Fruit fly (Drosophila melanogaster) whole organism, embryonic: Measurements from ENCODE around the gene Targ2.

Experiments
- Asciz ChIP-seq: fragments of 200-800 bp; sonication (Bioruptor generic); optimal IDR thresholded peaks from 2 replicates; lab custom pipeline; 2017; ENCODE audit warnings: missing biosample characterization, mild to moderate bottlenecking, missing genetic modification characterization, missing genetic modification reagents
- Atf3 ChIP-seq: fragments of 200-800 bp; sonication (Bioruptor generic); optimal IDR thresholded peaks from 3 replicates; lab custom pipeline; 2016; ENCODE audit warnings: missing biosample characterization, missing genetic modification characterization
- Blimp-1 ChIP-seq: fragments of 200-800 bp; sonication (Bioruptor generic); optimal IDR thresholded peaks from 3 replicates; lab custom pipeline; 2018; ENCODE audit warnings: missing biosample characterization, missing genetic modification characterization, mild to moderate bottlenecking, moderate library complexity, missing genetic modification reagents
- CG10565 ChIP-seq: fragments of 200-800 bp; sonication (Bioruptor generic); optimal IDR thresholded peaks from 3 replicates; lab custom pipeline; 2016; ENCODE audit warnings: missing biosample characterization, mild to moderate bottlenecking, missing genetic modification characterization
- CG12236 ChIP-seq: fragments of 200-800 bp; sonication (Bioruptor generic); optimal IDR thresholded peaks from 2 replicates; lab custom pipeline; 2016; ENCODE audit warnings: missing biosample characterization, missing genetic modification characterization
- CG1233 ChIP-seq: fragments of 200-800 bp; sonication (Bioruptor generic); optimal IDR thresholded peaks from 4 replicates; lab custom pipeline; 2018; ENCODE audit warnings: missing biosample characterization, mild to moderate bottlenecking, missing genetic modification characterization
- CG12391 ChIP-seq: fragments of 200-800 bp; sonication (Bioruptor generic); optimal IDR thresholded peaks from 3 replicates; lab custom pipeline; 2018; ENCODE audit warnings: missing biosample characterization, mild to moderate bottlenecking, missing genetic modification characterization, moderate library complexity
- CG12769 ChIP-seq: fragments of 200-800 bp; sonication (Bioruptor generic); optimal IDR thresholded peaks from 2 replicates; lab custom pipeline; 2019; ENCODE audit warnings: missing biosample characterization, mild to moderate bottlenecking, missing genetic modification characterization, moderate library complexity
- CG13424 ChIP-seq: fragments of 200-800 bp; sonication (Bioruptor generic); optimal IDR thresholded peaks from 2 replicates; lab custom pipeline; 2019; ENCODE audit warnings: missing biosample characterization, mild to moderate bottlenecking, missing genetic modification characterization, moderate library complexity
- CG14667 ChIP-seq: fragments of 200-800 bp; sonication (Bioruptor generic); IDR thresholded peaks from 2 replicates; pipeline ENCODE4 v1.3.6; 2022; ENCODE audit warnings: missing biosample characterization, missing genetic modification characterization
- CG15073 ChIP-seq: fragments of 200-800 bp; sonication (Bioruptor generic); optimal IDR thresholded peaks from 2 replicates; lab custom pipeline; 2016; ENCODE audit warnings: missing biosample characterization, missing genetic modification characterization
- CG17359 ChIP-seq: fragments of 200-800 bp; sonication (Bioruptor generic); optimal IDR thresholded peaks from 3 replicates; lab custom pipeline; 2018; ENCODE audit warnings: missing biosample characterization, mild to moderate bottlenecking, missing genetic modification characterization, moderate library complexity
- CG17802 ChIP-seq: fragments of 200-800 bp; sonication (Bioruptor generic); optimal IDR thresholded peaks from 2 replicates; lab custom pipeline; 2018; ENCODE audit warnings: missing biosample characterization, mild to moderate bottlenecking, missing genetic modification characterization, moderate library complexity
- CG18619 ChIP-seq: fragments of 200-800 bp; sonication (Bioruptor generic); optimal IDR thresholded peaks from 3 replicates; lab custom pipeline; 2017; ENCODE audit warnings: missing biosample characterization, mild to moderate bottlenecking, missing genetic modification characterization
- CG2116 ChIP-seq: fragments of 200-800 bp; sonication (Bioruptor generic); optimal IDR thresholded peaks from 3 replicates; lab custom pipeline; 2018; ENCODE audit warnings: missing biosample characterization, mild to moderate bottlenecking, missing genetic modification characterization
- CG2120 ChIP-seq: fragments of 200-800 bp; sonication (Bioruptor generic); optimal IDR thresholded peaks from 3 replicates; lab custom pipeline; 2016; ENCODE audit warnings: missing biosample characterization, missing genetic modification characterization
- CG2202 ChIP-seq: fragments of 200-800 bp; sonication (Bioruptor generic); optimal IDR thresholded peaks from 2 replicates; lab custom pipeline; 2018; ENCODE audit warnings: missing biosample characterization, mild to moderate bottlenecking, missing genetic modification characterization
- CG30403 ChIP-seq: fragments of 200-800 bp; sonication (Bioruptor generic); optimal IDR thresholded peaks from 3 replicates; lab custom pipeline; 2016; ENCODE audit warnings: missing biosample characterization, missing genetic modification characterization
- CG31224 ChIP-seq: fragments of 200-800 bp; sonication (Bioruptor generic); IDR thresholded peaks from 2 replicates; pipeline ENCODE4 v1.3.6; 2022; ENCODE audit warnings: missing biosample characterization, missing genetic modification characterization
- CG32532 ChIP-seq: fragments of 200-800 bp; sonication (Bioruptor generic); IDR thresholded peaks from 2 replicates; pipeline ENCODE4 v1.3.6; 2022; ENCODE audit warnings: missing biosample characterization, missing genetic modification characterization
- CG6813 ChIP-seq: fragments of 200-800 bp; sonication (Bioruptor generic); optimal IDR thresholded peaks from 2 replicates; lab custom pipeline; 2017; ENCODE audit warnings: missing biosample characterization, missing genetic modification characterization, mild to moderate bottlenecking, moderate library complexity, missing genetic modification reagents
- CG7556 ChIP-seq: fragments of 200-800 bp; sonication (Bioruptor generic); optimal IDR thresholded peaks from 2 replicates; lab custom pipeline; 2017; ENCODE audit warnings: missing biosample characterization, mild to moderate bottlenecking, missing genetic modification characterization
- CG7963 ChIP-seq: fragments of 200-800 bp; sonication (Bioruptor generic); IDR thresholded peaks from 3 replicates; pipeline ENCODE4 v1.3.6; 2022; ENCODE audit warnings: missing biosample characterization, missing genetic modification characterization; ENCODE audit not compliant: partially characterized antibody
- CHES-1-like ChIP-seq: fragments of 200-800 bp; sonication (Bioruptor generic); optimal IDR thresholded peaks from 2 replicates; lab custom pipeline; 2016; ENCODE audit warnings: missing biosample characterization, missing genetic modification characterization
- Dip2 ChIP-seq: fragments of 200-800 bp; sonication (Bioruptor generic); IDR thresholded peaks from 2 replicates; pipeline ENCODE4 v1.3.6; 2022; ENCODE audit warnings: missing biosample characterization, missing genetic modification characterization
- E2f1 ChIP-seq: fragments of 200-800 bp; sonication (Bioruptor generic); IDR thresholded peaks from 2 replicates; pipeline ENCODE4 v1.3.6; 2022; ENCODE audit warnings: missing biosample characterization, missing genetic modification characterization
- Ets65A ChIP-seq: fragments of 200-800 bp; sonication (Bioruptor generic); peaks from one replicate; lab custom pipeline; 2016; ENCODE audit warnings: missing biosample characterization, missing genetic modification characterization
- Gsc ChIP-seq: fragments of 200-800 bp; sonication (Bioruptor generic); IDR thresholded peaks from 2 replicates; pipeline ENCODE4 v1.3.6; 2022; ENCODE audit warnings: missing biosample characterization, missing genetic modification characterization
- HHEX ChIP-seq: fragments of 200-800 bp; sonication (Bioruptor generic); optimal IDR thresholded peaks from 3 replicates; lab custom pipeline; 2017; ENCODE audit warnings: missing biosample characterization, mild to moderate bottlenecking, missing genetic modification characterization, missing genetic modification reagents
- HLH3B ChIP-seq: fragments of 200-800 bp; sonication (Bioruptor generic); IDR thresholded peaks from 2 replicates; pipeline ENCODE4 v1.3.6; 2022; ENCODE audit warnings: missing biosample characterization, missing genetic modification characterization
- Mrtf ChIP-seq: fragments of 200-800 bp; sonication (Bioruptor generic); IDR thresholded peaks from 3 replicates; pipeline ENCODE4 v1.3.6; 2022; ENCODE audit warnings: missing biosample characterization, missing genetic modification characterization
- NC2β ChIP-seq: fragments of 200-800 bp; sonication (Bioruptor generic); optimal IDR thresholded peaks from 2 replicates; lab custom pipeline; 2016; ENCODE audit warnings: missing biosample characterization, missing genetic modification characterization
- Nf-YA ChIP-seq: fragments of 200-800 bp; sonication (Bioruptor generic); IDR thresholded peaks from 2 replicates; pipeline ENCODE4 v1.3.6; 2022; ENCODE audit warnings: missing biosample characterization, missing genetic modification characterization
- aop ChIP-seq: fragments of 200-800 bp; sonication (Bioruptor generic); IDR thresholded peaks from 2 replicates; pipeline ENCODE4 v1.3.6; 2022; ENCODE audit warnings: missing biosample characterization, missing genetic modification characterization
- ato ChIP-seq: fragments of 200-800 bp; sonication (Bioruptor generic); IDR thresholded peaks from 2 replicates; pipeline ENCODE4 v1.3.6; 2022; ENCODE audit warnings: missing biosample characterization, missing genetic modification characterization; ENCODE audit not compliant: partially characterized antibody
- ci ChIP-seq: fragments of 200-800 bp; sonication (Bioruptor generic); IDR thresholded peaks from 3 replicates; pipeline ENCODE4 v1.3.6; 2022; ENCODE audit warnings: missing biosample characterization, missing genetic modification characterization
- disco-r ChIP-seq: fragments of 200-800 bp; sonication (Bioruptor generic); optimal IDR thresholded peaks from 2 replicates; lab custom pipeline; 2016; ENCODE audit warnings: missing biosample characterization, missing genetic modification characterization
- dm ChIP-seq: fragments of 200-800 bp; sonication (Bioruptor generic); optimal IDR thresholded peaks from 3 replicates; lab custom pipeline; 2016; ENCODE audit warnings: missing biosample characterization, missing genetic modification characterization
- fd3F ChIP-seq: fragments of 200-800 bp; sonication (Bioruptor generic); optimal IDR thresholded peaks from 2 replicates; lab custom pipeline; 2018; ENCODE audit warnings: missing biosample characterization, mild to moderate bottlenecking, missing genetic modification characterization, moderate library complexity
- fu2 ChIP-seq: fragments of 200-800 bp; sonication (Bioruptor generic); optimal IDR thresholded peaks from 2 replicates; lab custom pipeline; 2016; ENCODE audit warnings: missing biosample characterization, missing genetic modification characterization
- gce ChIP-seq: fragments of 200-800 bp; sonication (Bioruptor generic); IDR thresholded peaks from 3 replicates; pipeline ENCODE4 v1.3.6; 2022; ENCODE audit warnings: missing biosample characterization, missing genetic modification characterization
- gro ChIP-seq: fragments of 200-800 bp; sonication (Bioruptor generic); optimal IDR thresholded peaks from 2 replicates; lab custom pipeline; 2016; ENCODE audit warnings: missing biosample characterization, missing genetic modification characterization
- hth ChIP-seq: fragments of >200 bp; optimal IDR thresholded peaks from 2 replicates; lab custom pipeline; 2017; ENCODE audit warnings: inconsistent platforms
- lilli ChIP-seq: fragments of 200-800 bp; sonication (Bioruptor generic); optimal IDR thresholded peaks from 3 replicates; lab custom pipeline; 2016; ENCODE audit warnings: missing biosample characterization, missing genetic modification characterization
- sd ChIP-seq: fragments of 200-800 bp; sonication (Bioruptor generic); optimal IDR thresholded peaks from 3 replicates; lab custom pipeline; 2018; ENCODE audit warnings: missing biosample characterization, mild to moderate bottlenecking, missing genetic modification characterization, moderate library complexity
- slou ChIP-seq: fragments of 200-800 bp; sonication (Bioruptor generic); optimal IDR thresholded peaks from 3 replicates; lab custom pipeline; 2016; ENCODE audit warnings: missing biosample characterization, missing genetic modification characterization
- sob ChIP-seq: fragments of 200-800 bp; sonication (Bioruptor generic); IDR thresholded peaks from 2 replicates; pipeline ENCODE4 v1.3.6; 2022; ENCODE audit warnings: missing biosample characterization, missing genetic modification characterization
- sug ChIP-seq: fragments of 200-800 bp; optimal IDR thresholded peaks from 2 replicates; lab custom pipeline; 2019; ENCODE audit warnings: missing biosample characterization, mild to moderate bottlenecking, missing genetic modification characterization, moderate library complexity
- unc-4 ChIP-seq: fragments of 200-800 bp; sonication (Bioruptor generic); IDR thresholded peaks from 2 replicates; pipeline ENCODE4 v1.3.6; 2022; ENCODE audit warnings: missing biosample characterization, missing genetic modification characterization; ENCODE audit not compliant: partially characterized antibody

The Targ2 gene

DNA sequence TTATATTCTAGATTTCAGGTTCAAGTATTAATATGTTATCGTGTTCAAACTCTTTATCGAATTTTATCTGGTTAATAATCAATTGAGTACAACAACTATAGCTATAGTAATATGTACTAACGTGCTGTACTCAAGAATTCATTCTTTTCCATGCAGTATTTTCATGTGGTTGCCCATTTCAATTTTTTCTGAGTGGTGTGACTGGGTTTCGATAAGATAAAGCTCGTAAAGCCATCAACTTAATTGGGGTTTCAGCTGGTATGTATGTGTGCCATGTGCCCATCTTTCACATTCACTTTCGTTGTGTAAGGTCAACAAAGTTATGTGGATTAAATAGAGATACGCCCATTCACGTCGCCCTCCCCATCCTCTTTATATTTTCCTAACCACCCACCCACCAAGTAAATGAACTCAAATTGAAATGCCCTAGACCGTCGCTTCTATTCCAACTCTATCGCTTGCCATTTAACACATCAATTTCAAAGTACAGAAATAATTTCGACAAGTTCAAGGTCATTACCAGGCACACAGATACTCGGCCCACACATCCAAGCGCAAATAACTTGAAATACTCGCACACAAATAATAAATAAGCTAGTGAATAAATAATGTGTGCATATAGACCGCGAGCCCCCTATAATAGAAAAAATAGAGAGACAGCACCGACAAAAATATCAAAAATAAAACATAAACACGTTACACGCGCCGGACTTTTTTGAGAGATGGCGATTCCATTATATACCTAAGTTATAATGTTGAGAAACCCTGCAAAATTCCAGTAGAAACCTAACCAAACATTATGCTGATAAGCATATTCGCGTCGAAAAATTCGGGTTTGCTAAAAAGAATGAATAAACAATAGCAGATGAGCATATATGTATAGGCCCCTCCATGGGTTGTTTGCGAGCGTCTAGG, 1.8 kb upstream of the Targ2 start (continued):
- TF ChIP-seq fd3F, result peak; percentile 5
- TF ChIP-seq gro (GFP tag; lab: Kevin White, UChicago), result peak; percentile 68
- no peak for TF ChIP-seq Ets65A (GFP tag; lab: Kevin White, UChicago)
- TF ChIP-seq ci, result 0 out of 3 replicates have a peak, but pooled peaks have one; percentile 13
- TF ChIP-seq CG15073 (GFP tag; lab: Kevin White, UChicago), result no peak
- no peak for TF ChIP-seq slou (GFP tag; lab: Kevin White, UChicago)
- no peak for TF ChIP-seq NC2β (GFP tag; lab: Kevin White, UChicago)
- no peak for TF ChIP-seq fu2 (GFP tag; lab: Kevin White, UChicago)
- no peak for TF ChIP-seq CG2116 (GFP tag; lab: Kevin White, UChicago)
- TF ChIP-seq ato, result no peak
- TF ChIP-seq CHES-1-like (GFP tag; lab: Kevin White, UChicago), result no peak
- TF ChIP-seq CG30403 (GFP tag; lab: Kevin White, UChicago), result peak; percentile 3
- TF ChIP-seq CG2202, result no peak
- peak; percentile 55 for TF ChIP-seq CG31224 (GFP tag; lab: Robert Waterston, UW)
- peak; percentile 5 for TF ChIP-seq CG1233 (GFP tag; lab: Kevin White, UChicago)
- peak; percentile 96 for TF ChIP-seq sd (tag; lab: Kevin White, UChicago)
- TF ChIP-seq sug (tag; lab: Kevin White, UChicago), result peak; percentile 94
- no peak for TF ChIP-seq Atf3
- peak; percentile 47 for TF ChIP-seq CG2120 (GFP tag; lab: Kevin White, UChicago)
- peak; percentile 73 for TF ChIP-seq Blimp-1 (GFP tag; lab: Kevin White, UChicago)
- TF ChIP-seq CG17802, result no peak
- TF ChIP-seq disco-r (GFP tag; lab: Kevin White, UChicago), result no peak
- TF ChIP-seq aop, result no peak
- peak; percentile 32 for TF ChIP-seq CG7556 (GFP tag; lab: Kevin White, UChicago)
- no peak for TF ChIP-seq CG10565 (GFP tag; lab: Kevin White, UChicago)
- TF ChIP-seq hth, result no peak
- TF ChIP-seq CG12236 (GFP tag; lab: Kevin White, UChicago), result no peak
- peak; percentile 13 for TF ChIP-seq CG12769 (tag; lab: Kevin White, UChicago)
- peak; percentile 34 for TF ChIP-seq Asciz (GFP tag; lab: Kevin White, UChicago)
- TF ChIP-seq HHEX, result peak; percentile 14
- TF ChIP-seq gce (GFP tag; lab: Robert Waterston, UW), result peak; percentile 9; the same call in 1 of the 3 replicates
- TF ChIP-seq CG17359 (tag; lab: Kevin White, UChicago), result no peak
- peak; percentile 23 for TF ChIP-seq dm (GFP tag; lab: Kevin White, UChicago)
- no peak; the same call in 1 of the 2 replicates for TF ChIP-seq HLH3B (GFP tag; lab: Robert Waterston, UW)
- no peak for TF ChIP-seq CG6813 (GFP tag; lab: Kevin White, UChicago)
- TF ChIP-seq Dip2 (GFP tag; lab: Robert Waterston, UW), result no peak
- no peak for TF ChIP-seq CG7963 (GFP tag; lab: Robert Waterston, UW)
- peak; percentile 1 for TF ChIP-seq CG13424
- no peak for TF ChIP-seq CG14667
- no peak for TF ChIP-seq sob
- no peak for TF ChIP-seq CG18619
- no peak for TF ChIP-seq Nf-YA (GFP tag; lab: Robert Waterston, UW)
- peak; percentile 35; the same call in 1 of the 2 replicates for TF ChIP-seq CG32532 (GFP tag; lab: Robert Waterston, UW)
- no peak for TF ChIP-seq lilli (GFP tag; lab: Kevin White, UChicago)
- no peak for TF ChIP-seq E2f1
- TF ChIP-seq Gsc (GFP tag; lab: Robert Waterston, UW), result no peak
- TF ChIP-seq unc-4, result 0 out of 2 replicates have a peak, but pooled peaks have one; percentile 15
- TF ChIP-seq Mrtf (GFP tag; lab: Robert Waterston, UW), result no peak
- TF ChIP-seq CG12391, result peak; percentile 11
